Worm (Caenorhabditis elegans): ENCODE data around the gene math-21.

Gene math-21

ce11 chrII:2030367-2030766, 36.5 kb downstream of the math-21 start, which contains the start of gene bath-3:
bath-3 (minus strand) TSS chrII:2030467.
- TF ChIP-seq isw-1 (GFP tag; IDR thresholded peaks at IDR 0.05) (no peak), dpl-1 (GFP tag; optimal IDR thresholded peaks at IDR 0.05) (no peak), nhr-28 (tag; optimal IDR thresholded peaks at IDR 0.05) (no peak), nhr-76 (tag; optimal IDR thresholded peaks at IDR 0.05) (no peak), nhr-77 (tag; optimal IDR thresholded peaks at IDR 0.05) (no peak), mef-2 (tag; optimal IDR thresholded peaks at IDR 0.05) (no peak), unc-130 (tag; optimal IDR thresholded peaks at IDR 0.05) (no peak), swsn-7 (tag; optimal IDR thresholded peaks at IDR 0.05) (no peak), aha-1 (tag; optimal IDR thresholded peaks at IDR 0.05) (no peak), elt-3 (tag; optimal IDR thresholded peaks at IDR 0.05) (no peak)

- TF ChIP-seq fkh-4 (tag; optimal IDR thresholded peaks at IDR 0.05; ENCODE audit: borderline replicate concordance) (no peak), lin-13 (GFP tag; optimal IDR thresholded peaks at IDR 0.05) (no peak), vab-15 (tag; optimal IDR thresholded peaks at IDR 0.05) (no peak), nhr-71 (tag; optimal IDR thresholded peaks at IDR 0.05) (no peak), pag-3 (tag; optimal IDR thresholded peaks at IDR 0.05; ENCODE audit: borderline replicate concordance, insufficient read depth) (no peak)
Measured at ce11 chrII:2031852-2032251, 38.0 kb downstream of the math-21 start, which contains the start of gene bath-5. bath-5 (minus strand) TSS chrII:2031952.

ce11 chrII:2032282-2032681, 38.4 kb downstream of the math-21 start, which contains the start of gene btb-4:
btb-4 (plus strand) TSS chrII:2032316.
- peak; percentile 60 to 90 for TF ChIP-seq lin-35 (GFP tag; optimal IDR thresholded peaks at IDR 0.05)
- TF ChIP-seq dpl-1 (GFP tag; optimal IDR thresholded peaks at IDR 0.05), result peak; percentile 51 to 77 (median 75)
- peak; percentile 33 to 90 for TF ChIP-seq efl-1 (optimal IDR thresholded peaks at IDR 0.05)
- TF ChIP-seq efl-1 (GFP tag; optimal IDR thresholded peaks at IDR 0.05 in 1 of 2), result peak; percentile 81 to 98
- peak in 1 of 2 experiments; percentile 20 for TF ChIP-seq lsy-2 (tag; optimal IDR thresholded peaks at IDR 0.05)

ce11 chrII:2033286-2033685, 39.4 kb downstream of the math-21 start, which contains the start of gene F59H6.14:
F59H6.14 (plus strand) TSS chrII:2033586.
- TF ChIP-seq lin-39 (tag; optimal IDR thresholded peaks at IDR 0.05) (no peak), C04F5.9 (tag; optimal IDR thresholded peaks at IDR 0.05) (no peak), lin-14 (GFP tag; optimal IDR thresholded peaks at IDR 0.05) (no peak), hpl-2 (GFP tag; optimal IDR thresholded peaks at IDR 0.05) (no peak), ceh-90 (tag; optimal IDR thresholded peaks at IDR 0.05) (no peak), snpc-4 (tag; optimal IDR thresholded peaks at IDR 0.05) (no peak), nhr-28 (tag; optimal IDR thresholded peaks at IDR 0.05) (no peak), tbx-2 (tag; optimal IDR thresholded peaks at IDR 0.05) (no peak), egl-27 (tag; optimal IDR thresholded peaks at IDR 0.05) (no peak), mab-9 (GFP tag; IDR thresholded peaks at IDR 0.05) (no peak), swsn-7 (tag; optimal IDR thresholded peaks at IDR 0.05) (no peak), nhr-19 (GFP tag; conservative IDR thresholded peaks at IDR 0.05) (no peak), unc-98 (GFP tag; IDR thresholded peaks at IDR 0.05) (no peak), aly-2 (tag; optimal IDR thresholded peaks at IDR 0.05) (no peak), fkh-8 (tag; optimal IDR thresholded peaks at IDR 0.05) (no peak), sox-4 (tag; optimal IDR thresholded peaks at IDR 0.05) (no peak), hlh-17 (GFP tag; optimal IDR thresholded peaks at IDR 0.05; ENCODE audit: borderline replicate concordance) (no peak)

- no peak for TF ChIP-seq nhr-76 (tag; optimal IDR thresholded peaks at IDR 0.05)
- TF ChIP-seq ceh-88 (GFP tag; IDR thresholded peaks at IDR 0.05), result no peak
- TF ChIP-seq mef-2 (tag; optimal IDR thresholded peaks at IDR 0.05), result no peak
- no peak for TF ChIP-seq egl-13 (tag; optimal IDR thresholded peaks at IDR 0.05)
- TF ChIP-seq dpl-1 (GFP tag; optimal IDR thresholded peaks at IDR 0.05), result no peak
- TF ChIP-seq nhr-85 (tag), result no peak
- TF ChIP-seq swsn-7 (tag; optimal IDR thresholded peaks at IDR 0.05), result no peak
- no peak for TF ChIP-seq xbp-1 (tag; optimal IDR thresholded peaks at IDR 0.05)
- no peak for TF ChIP-seq unc-30 (tag; optimal IDR thresholded peaks at IDR 0.05)
- no peak for TF ChIP-seq blmp-1 (tag; optimal IDR thresholded peaks at IDR 0.05)
- TF ChIP-seq nhr-12 (tag; optimal IDR thresholded peaks at IDR 0.05), result no peak
- TF ChIP-seq elt-2 (tag; optimal IDR thresholded peaks at IDR 0.05), result no peak
- no peak for TF ChIP-seq efl-1 (optimal IDR thresholded peaks at IDR 0.05)
- no peak for TF ChIP-seq efl-1 (GFP tag; optimal IDR thresholded peaks at IDR 0.05 in 1 of 2)
- TF ChIP-seq isw-1 (GFP tag; IDR thresholded peaks at IDR 0.05), result no peak
- TF ChIP-seq pag-3 (tag; optimal IDR thresholded peaks at IDR 0.05; ENCODE audit: borderline replicate concordance, insufficient read depth), result no peak
- TF ChIP-seq fkh-4 (tag; optimal IDR thresholded peaks at IDR 0.05; ENCODE audit: borderline replicate concordance), result no peak
- no peak for TF ChIP-seq lsy-2 (tag; optimal IDR thresholded peaks at IDR 0.05)
- TF ChIP-seq efl-3 (GFP tag; optimal IDR thresholded peaks at IDR 0.05), result no peak
Measured at ce11 chrII:2039288-2039687, 45.5 kb downstream of the math-21 start, which contains the start of gene bath-19. bath-19 (minus strand) TSS chrII:2039388.

Data from whole organism, L1 larva.